Fruit fly (Drosophila melanogaster) whole organism, pupa: ENCODE results near the gene Eip75B.

ENCODE experiments used
- CG10348 ChIP-seq: fragments of 200-800 bp; sonication (Bioruptor generic); IDR thresholded peaks from 2 replicates; pipeline ENCODE4 v1.3.6; 2022; ENCODE audit warnings: missing biosample characterization, missing genetic modification characterization
- CG13204 ChIP-seq: fragments of 200-800 bp; sonication (Bioruptor generic); optimal IDR thresholded peaks from 2 replicates; lab custom pipeline; 2018; ENCODE audit warnings: missing biosample characterization, mild to moderate bottlenecking, missing genetic modification characterization, moderate library complexity
- CG14655 ChIP-seq: fragments of 200-800 bp; sonication (Bioruptor generic); optimal IDR thresholded peaks from 3 replicates; lab custom pipeline; 2017; ENCODE audit warnings: mild to moderate bottlenecking, missing biosample characterization, missing genetic modification reagents, missing genetic modification characterization
- CG15710 ChIP-seq: fragments of 200-800 bp; sonication (Bioruptor generic); optimal IDR thresholded peaks from 2 replicates; lab custom pipeline; 2018; ENCODE audit warnings: missing biosample characterization, mild to moderate bottlenecking, missing genetic modification characterization, moderate library complexity
- CG4496 ChIP-seq: fragments of 200-800 bp; sonication (Bioruptor generic); IDR thresholded peaks from 3 replicates; pipeline ENCODE4 v1.3.6; 2022; ENCODE audit warnings: missing biosample characterization, missing genetic modification characterization
- CG8301 ChIP-seq: fragments of 200-800 bp; sonication (Bioruptor generic); optimal IDR thresholded peaks from 2 replicates; lab custom pipeline; 2018; ENCODE audit warnings: missing biosample characterization, mild to moderate bottlenecking, missing genetic modification characterization
- Ets98B ChIP-seq: fragments of 200-800 bp; sonication (Bioruptor generic); IDR thresholded peaks from 2 replicates; pipeline ENCODE4 v1.3.6; 2022; ENCODE audit warnings: missing biosample characterization, missing genetic modification characterization
- Pif1A ChIP-seq: fragments of 200-800 bp; sonication (Bioruptor generic); optimal IDR thresholded peaks from 3 replicates; lab custom pipeline; 2016; ENCODE audit warnings: missing biosample characterization, missing genetic modification characterization
- rn ChIP-seq: fragments of 200-800 bp; sonication (Bioruptor generic); IDR thresholded peaks from 2 replicates; pipeline ENCODE4 v1.3.6; 2022; ENCODE audit warnings: missing biosample characterization, missing genetic modification characterization

DNA sequence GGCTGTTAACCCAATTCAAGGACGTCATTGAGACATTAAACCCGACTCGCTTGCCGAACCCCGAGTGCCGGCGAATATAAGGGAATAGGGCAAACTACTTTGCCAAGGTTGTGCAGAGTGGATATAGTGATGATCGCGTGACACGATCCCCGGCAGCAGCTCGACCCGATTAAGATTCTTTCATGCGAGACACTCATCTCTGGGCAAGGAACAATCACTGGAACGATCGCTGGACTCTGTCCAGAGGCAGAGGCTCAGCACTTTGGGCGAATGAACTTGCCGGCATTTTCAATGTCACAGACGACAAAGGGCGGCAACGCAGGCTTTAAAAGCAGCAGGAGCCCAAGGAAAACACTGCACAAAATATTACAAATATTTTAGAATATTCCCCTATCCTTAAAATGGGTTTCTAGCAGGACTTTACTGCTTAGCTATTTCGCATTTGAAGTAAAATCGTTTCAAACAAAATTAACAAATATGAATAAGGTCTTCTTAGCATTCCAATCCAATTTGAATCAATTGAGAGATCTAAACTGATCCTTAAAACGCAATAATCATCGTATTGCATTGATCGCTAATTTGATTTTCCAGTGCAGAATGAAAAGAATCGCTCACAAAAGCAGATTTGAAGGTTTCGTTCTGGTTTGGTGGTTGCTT is 72.5 kb downstream of the Eip75B start:
- TF ChIP-seq Pif1A (GFP tag; lab: Kevin White, UChicago) = peak; percentile 46
- no peak for TF ChIP-seq CG8301 (tag; lab: Kevin White, UChicago)
- TF ChIP-seq CG4496 (GFP tag; lab: Robert Waterston, UW) = no peak
- TF ChIP-seq CG13204 = peak; percentile 56
- TF ChIP-seq CG14655 = no peak
- no peak for TF ChIP-seq Ets98B
- no peak for TF ChIP-seq CG10348 (GFP tag; lab: Robert Waterston, UW)
- TF ChIP-seq rn = no peak
- TF ChIP-seq CG15710 (tag; lab: Kevin White, UChicago) = peak; percentile 93
